Worm (Caenorhabditis elegans): Measurements from ENCODE around the gene ptd-2.

ce11 chrV:9222819-9223218 lies 27.2 kb upstream of the ptd-2 start:
- TF ChIP-seq cebp-1 (GFP tag; IDR thresholded peaks at IDR 0.05): no peak
- no peak for TF ChIP-seq cebp-1 (tag; optimal IDR thresholded peaks at IDR 0.05)
- TF ChIP-seq pha-4 (tag; optimal IDR thresholded peaks at IDR 0.05): no peak
- TF ChIP-seq D2030.7 (GFP tag; IDR thresholded peaks at IDR 0.05): no peak
- no peak for TF ChIP-seq hsf-1 (GFP tag; IDR thresholded peaks at IDR 0.05)
- no peak for TF ChIP-seq ama-1 (optimal IDR thresholded peaks at IDR 0.05)
- no peak for TF ChIP-seq ama-1 (GFP tag; optimal IDR thresholded peaks at IDR 0.05)
- TF ChIP-seq nhr-90 (tag; optimal IDR thresholded peaks at IDR 0.05): no peak
- no peak for TF ChIP-seq F10E7.11 (tag; optimal IDR thresholded peaks at IDR 0.05)
- TF ChIP-seq C06A6.2 (GFP tag; conservative IDR thresholded peaks at IDR 0.05): no peak
- TF ChIP-seq F49E8.2 (tag; optimal IDR thresholded peaks at IDR 0.05; ENCODE audit: insufficient read depth): no peak
- no peak for TF ChIP-seq snpc-4 (GFP tag; optimal IDR thresholded peaks at IDR 0.05)
- TF ChIP-seq snpc-4 (tag; optimal IDR thresholded peaks at IDR 0.05): no peak
- no peak for TF ChIP-seq let-607 (tag; optimal IDR thresholded peaks at IDR 0.05)
- TF ChIP-seq rec-8 (tag; optimal IDR thresholded peaks at IDR 0.05): no peak
- no peak for TF ChIP-seq madf-6 (GFP tag; IDR thresholded peaks at IDR 0.05)
- no peak for TF ChIP-seq ZK185.1 (tag; optimal IDR thresholded peaks at IDR 0.05; ENCODE audit: poor library complexity, severe bottlenecking)

Data from whole organism, young adult.